Fruit fly (Drosophila melanogaster) whole organism, embryonic: ENCODE measurements around the gene Gr98c.

Experiments used
- Awh ChIP-seq: fragments of 200-800 bp; sonication (Bioruptor generic); IDR thresholded peaks from 2 replicates; pipeline ENCODE4, ENCODE4 v1.3.6; 2022; ENCODE audit warnings: missing biosample characterization, missing genetic modification characterization
- CG12071 ChIP-seq: fragments of 200-800 bp; sonication (Bioruptor generic); optimal IDR thresholded peaks from 3 replicates; lab custom pipeline; 2018; ENCODE audit warnings: missing biosample characterization, mild to moderate bottlenecking, missing genetic modification characterization
- CG12659 ChIP-seq: fragments of 200-800 bp; sonication (Bioruptor generic); optimal IDR thresholded peaks from 3 replicates; lab custom pipeline; 2017; ENCODE audit warnings: mild to moderate bottlenecking, missing biosample characterization, missing genetic modification reagents, missing genetic modification characterization
- CG13296 ChIP-seq: fragments of 200-800 bp; sonication (Bioruptor generic); optimal IDR thresholded peaks from 3 replicates; lab custom pipeline; 2018; ENCODE audit warnings: missing biosample characterization, mild to moderate bottlenecking, missing genetic modification characterization
- CG15269 ChIP-seq: fragments of 200-800 bp; sonication (Bioruptor generic); optimal IDR thresholded peaks from 2 replicates; lab custom pipeline; 2018; ENCODE audit warnings: missing biosample characterization, mild to moderate bottlenecking, missing genetic modification characterization, moderate library complexity
- CG15479 ChIP-seq: fragments of 200-800 bp; sonication (Bioruptor generic); optimal IDR thresholded peaks from 3 replicates; lab custom pipeline; 2019; ENCODE audit warnings: missing biosample characterization, mild to moderate bottlenecking, missing genetic modification characterization, moderate library complexity
- CG15514 ChIP-seq: fragments of 200-800 bp; sonication (Bioruptor generic); optimal IDR thresholded peaks from 3 replicates; lab custom pipeline; 2017; ENCODE audit warnings: missing biosample characterization, missing genetic modification characterization, mild to moderate bottlenecking, moderate library complexity, missing genetic modification reagents
- CG17361 ChIP-seq: fragments of 200-800 bp; sonication (Bioruptor generic); IDR thresholded peaks from 3 replicates; pipeline ENCODE4 v1.3.6; 2022; ENCODE audit warnings: missing biosample characterization, missing genetic modification characterization
- CG17612 ChIP-seq: fragments of 200-800 bp; sonication (Bioruptor generic); IDR thresholded peaks from 2 replicates; pipeline ENCODE4 v1.3.6; 2022; ENCODE audit warnings: missing biosample characterization, missing genetic modification characterization
- CG1832 ChIP-seq: fragments of 200-800 bp; sonication (Bioruptor generic); optimal IDR thresholded peaks from 2 replicates; lab custom pipeline; 2017; ENCODE audit warnings: missing biosample characterization, mild to moderate bottlenecking, missing genetic modification characterization, inconsistent platforms
- CG18599 ChIP-seq: fragments of 200-800 bp; sonication (Bioruptor generic); optimal IDR thresholded peaks from 3 replicates; lab custom pipeline; 2017; ENCODE audit warnings: missing biosample characterization, missing genetic modification characterization, mild to moderate bottlenecking, moderate library complexity, missing genetic modification reagents
- CG2120 ChIP-seq: fragments of 200-800 bp; sonication (Bioruptor generic); optimal IDR thresholded peaks from 3 replicates; lab custom pipeline; 2016; ENCODE audit warnings: missing biosample characterization, missing genetic modification characterization
- CG2712 ChIP-seq: fragments of 200-800 bp; optimal IDR thresholded peaks from 3 replicates; lab custom pipeline; 2019; ENCODE audit warnings: missing biosample characterization, mild to moderate bottlenecking, missing genetic modification characterization, moderate library complexity
- CG33557 ChIP-seq: fragments of 200-800 bp; sonication (Bioruptor generic); optimal IDR thresholded peaks from 2 replicates; lab custom pipeline; 2019; ENCODE audit warnings: missing biosample characterization, mild to moderate bottlenecking, missing genetic modification characterization, moderate library complexity
- CG4424 ChIP-seq: fragments of 200-800 bp; sonication (Bioruptor generic); optimal IDR thresholded peaks from 3 replicates; lab custom pipeline; 2016; ENCODE audit warnings: missing biosample characterization, missing genetic modification characterization
- CG6765 ChIP-seq: fragments of 200-800 bp; sonication (Bioruptor generic); optimal IDR thresholded peaks from 3 replicates; lab custom pipeline; 2017; ENCODE audit warnings: missing biosample characterization, mild to moderate bottlenecking, missing genetic modification characterization
- CG7271 ChIP-seq: fragments of 200-800 bp; sonication (Bioruptor generic); optimal IDR thresholded peaks from 2 replicates; lab custom pipeline; 2018; ENCODE audit warnings: missing biosample characterization, mild to moderate bottlenecking, missing genetic modification characterization, moderate library complexity
- CG7963 ChIP-seq: fragments of 200-800 bp; sonication (Bioruptor generic); IDR thresholded peaks from 3 replicates; pipeline ENCODE4 v1.3.6; 2022; ENCODE audit warnings: missing biosample characterization, missing genetic modification characterization; ENCODE audit not compliant: partially characterized antibody
- CG8359 ChIP-seq: fragments of 200-800 bp; sonication (Bioruptor generic); optimal IDR thresholded peaks from 2 replicates; lab custom pipeline; 2017; ENCODE audit warnings: missing biosample characterization, mild to moderate bottlenecking, missing genetic modification characterization, borderline replicate concordance
- CG9876 ChIP-seq: fragments of 200-800 bp; sonication (Bioruptor generic); optimal IDR thresholded peaks from 2 replicates; lab custom pipeline; 2016; ENCODE audit warnings: missing biosample characterization, missing genetic modification characterization
- CrebB ChIP-seq: fragments of 200-800 bp; sonication (Bioruptor generic); optimal IDR thresholded peaks from 3 replicates; lab custom pipeline; 2018; ENCODE audit warnings: missing biosample characterization, mild to moderate bottlenecking, missing genetic modification characterization
- D ChIP-seq, 2 experiments: fragments of 200-800 bp in 1 of 2; fragments of >200 bp in 1 of 2; sonication (Bioruptor generic) in 1 of 2; optimal IDR thresholded peaks; 2 replicates in 1 of 2; 3 replicates in 1 of 2; lab custom pipeline; 2017; ENCODE audit warnings: mild to moderate bottlenecking in 1 of 2, missing biosample characterization in 1 of 2, missing genetic modification characterization in 1 of 2, missing genetic modification reagents in 1 of 2
- ERR ChIP-seq: fragments of 200-800 bp; sonication (Bioruptor generic); optimal IDR thresholded peaks from 2 replicates; lab custom pipeline; 2016; ENCODE audit warnings: missing biosample characterization, missing genetic modification characterization
- Ets97D ChIP-seq: fragments of 200-800 bp; sonication (Bioruptor generic); optimal IDR thresholded peaks from 3 replicates; lab custom pipeline; 2016; ENCODE audit warnings: missing biosample characterization, missing genetic modification characterization
- HLH3B ChIP-seq: fragments of 200-800 bp; sonication (Bioruptor generic); IDR thresholded peaks from 2 replicates; pipeline ENCODE4 v1.3.6; 2022; ENCODE audit warnings: missing biosample characterization, missing genetic modification characterization
- Hey ChIP-seq: fragments of 200-800 bp; sonication (Bioruptor generic); optimal IDR thresholded peaks from 3 replicates; lab custom pipeline; 2018; ENCODE audit warnings: missing biosample characterization, mild to moderate bottlenecking, missing genetic modification characterization
- Hmx ChIP-seq: fragments of 200-800 bp; sonication (Bioruptor generic); optimal IDR thresholded peaks from 2 replicates; lab custom pipeline; 2016; ENCODE audit warnings: missing biosample characterization, missing genetic modification characterization
- Hr3 ChIP-seq: fragments of 200-800 bp; sonication (Bioruptor generic); optimal IDR thresholded peaks from 3 replicates; lab custom pipeline; 2016; ENCODE audit warnings: missing biosample characterization, missing genetic modification characterization
- Mrtf ChIP-seq: fragments of 200-800 bp; sonication (Bioruptor generic); IDR thresholded peaks from 3 replicates; pipeline ENCODE4 v1.3.6; 2022; ENCODE audit warnings: missing biosample characterization, missing genetic modification characterization
- NC2β ChIP-seq: fragments of 200-800 bp; sonication (Bioruptor generic); optimal IDR thresholded peaks from 2 replicates; lab custom pipeline; 2016; ENCODE audit warnings: missing biosample characterization, missing genetic modification characterization
- Nf-YC ChIP-seq: fragments of 200-800 bp; optimal IDR thresholded peaks from 3 replicates; lab custom pipeline; 2019; ENCODE audit warnings: missing biosample characterization, mild to moderate bottlenecking, missing genetic modification characterization, moderate library complexity
- Spps ChIP-seq: fragments of 200-800 bp; sonication (Bioruptor generic); optimal IDR thresholded peaks from 2 replicates; lab custom pipeline; 2018; ENCODE audit warnings: missing biosample characterization, mild to moderate bottlenecking, missing genetic modification characterization
- chif ChIP-seq, 2 experiments: fragments of 200-800 bp; sonication (Bioruptor generic); optimal IDR thresholded peaks; 3 replicates each; lab custom pipeline; 2016; ENCODE audit warnings: missing biosample characterization in 2 of 2, missing genetic modification characterization in 2 of 2
- chn ChIP-seq: fragments of 200-800 bp; sonication (Bioruptor generic); optimal IDR thresholded peaks from 2 replicates; lab custom pipeline; 2016; ENCODE audit warnings: missing biosample characterization, missing genetic modification characterization
- dati ChIP-seq: fragments of 200-800 bp; sonication (Bioruptor generic); IDR thresholded peaks from 2 replicates; pipeline ENCODE4 v1.3.6; 2022; ENCODE audit warnings: missing biosample characterization, missing genetic modification characterization
- emc ChIP-seq: fragments of 200-800 bp; sonication (Bioruptor generic); optimal IDR thresholded peaks from 2 replicates; lab custom pipeline; 2016; ENCODE audit warnings: missing biosample characterization, missing genetic modification characterization
- gem ChIP-seq: fragments of 200-800 bp; sonication (Bioruptor generic); optimal IDR thresholded peaks from 2 replicates; lab custom pipeline; 2019; ENCODE audit warnings: missing biosample characterization, mild to moderate bottlenecking, missing genetic modification characterization, moderate library complexity
- gt ChIP-seq: fragments of 200-800 bp; sonication (Bioruptor generic); IDR thresholded peaks from 2 replicates; pipeline ENCODE4 v1.3.6; 2022; ENCODE audit warnings: missing biosample characterization, missing genetic modification characterization
- hbn ChIP-seq: fragments of 200-800 bp; sonication (Bioruptor generic); IDR thresholded peaks from 2 replicates; pipeline ENCODE4 v1.3.6; 2022; ENCODE audit warnings: missing biosample characterization, missing genetic modification characterization; ENCODE audit not compliant: partially characterized antibody
- her ChIP-seq: fragments of 200-800 bp; sonication (Bioruptor generic); optimal IDR thresholded peaks from 2 replicates; lab custom pipeline; 2016; ENCODE audit warnings: missing biosample characterization, missing genetic modification characterization
- jumu ChIP-seq: fragments of 200-800 bp; sonication (Bioruptor generic); optimal IDR thresholded peaks from 3 replicates; lab custom pipeline; 2016; ENCODE audit warnings: missing biosample characterization, missing genetic modification characterization
- kay ChIP-seq: fragments of 200-800 bp; sonication (Bioruptor generic); optimal IDR thresholded peaks from 2 replicates; lab custom pipeline; 2016; ENCODE audit warnings: missing biosample characterization, missing genetic modification characterization
- lbe ChIP-seq: fragments of 200-800 bp; sonication (Bioruptor generic); optimal IDR thresholded peaks from 2 replicates; lab custom pipeline; 2016; ENCODE audit warnings: missing biosample characterization, mild to moderate bottlenecking, missing genetic modification characterization
- org-1 ChIP-seq: fragments of 200-800 bp; sonication (Bioruptor generic); optimal IDR thresholded peaks from 2 replicates; lab custom pipeline; 2017; ENCODE audit warnings: missing biosample characterization, missing genetic modification characterization
- schlank ChIP-seq: fragments of 200-800 bp; sonication (Bioruptor generic); optimal IDR thresholded peaks from 2 replicates; lab custom pipeline; 2018; ENCODE audit warnings: missing biosample characterization, mild to moderate bottlenecking, missing genetic modification characterization
- slbo ChIP-seq: fragments of 200-800 bp; sonication (Bioruptor generic); IDR thresholded peaks from 2 replicates; pipeline ENCODE4 v1.3.6; 2022; ENCODE audit warnings: missing biosample characterization, missing genetic modification characterization
- sqz ChIP-seq: fragments of 200-800 bp; sonication (Bioruptor generic); optimal IDR thresholded peaks from 3 replicates; lab custom pipeline; 2018; ENCODE audit warnings: missing biosample characterization, mild to moderate bottlenecking, missing genetic modification characterization
- tap ChIP-seq: fragments of 200-800 bp; optimal IDR thresholded peaks from 3 replicates; lab custom pipeline; 2019; ENCODE audit warnings: missing biosample characterization, mild to moderate bottlenecking, missing genetic modification characterization, moderate library complexity
- tna ChIP-seq: fragments of 200-800 bp; sonication (Bioruptor generic); IDR thresholded peaks from 2 replicates; pipeline ENCODE4 v1.3.6; 2022; ENCODE audit warnings: missing biosample characterization, missing genetic modification characterization; ENCODE audit not compliant: partially characterized antibody

The Gr98c gene

DNA sequence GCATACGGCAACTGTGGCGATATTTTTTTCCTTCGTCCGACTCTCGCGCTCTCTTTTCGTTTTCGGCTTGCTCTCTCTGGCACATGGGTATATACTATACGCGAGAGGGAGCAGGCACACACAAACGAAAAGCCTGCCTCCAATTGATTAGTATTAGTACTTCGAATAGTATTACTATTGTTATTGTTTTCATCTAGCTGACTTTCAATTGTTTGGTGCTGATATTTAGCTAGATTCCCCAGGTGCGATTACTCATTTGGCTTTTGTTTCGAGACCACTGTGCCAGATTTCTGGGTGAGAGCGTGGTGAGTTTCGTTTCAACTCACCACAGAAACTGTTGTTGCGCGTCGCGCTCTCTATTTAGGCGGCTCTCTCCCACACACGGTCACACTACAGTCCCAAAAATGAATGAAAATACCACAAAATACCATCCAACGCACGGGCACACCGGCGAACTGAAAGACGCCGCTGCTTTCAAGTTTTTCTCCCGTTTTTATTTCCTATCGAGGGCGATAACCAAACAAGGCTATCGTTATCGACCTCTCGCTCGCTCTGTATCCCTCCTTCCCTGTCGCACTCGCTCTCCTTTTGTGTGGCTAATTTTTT lies 37.1 kb downstream of the Gr98c start (continued):
- TF ChIP-seq CG2120 (peak; percentile 74), CG18599 (GFP tag; lab: Kevin White, UChicago) (peak; percentile 89), Hey (tag; lab: Kevin White, UChicago) (peak; percentile 3), Spps (tag; lab: Kevin White, UChicago) (peak; percentile 25), CG13296 (GFP tag; lab: Kevin White, UChicago) (peak; percentile 84), slbo (no peak), CG1832 (GFP tag; lab: Kevin White, UChicago) (peak; percentile 79), sqz (peak; percentile 60), hbn (GFP tag; lab: Robert Waterston, UW) (no peak), chn (peak; percentile 54), schlank (tag; lab: Kevin White, UChicago) (peak; percentile 39), NC2β (peak; percentile 42), CrebB (tag; lab: Kevin White, UChicago) (peak; percentile 85), gem (tag; lab: Kevin White, UChicago) (peak; percentile 62), CG7271 (tag; lab: Kevin White, UChicago) (peak; percentile 41), kay (GFP tag; lab: Kevin White, UChicago) (peak; percentile 52), D (optimal IDR thresholded peaks at IDR 0.05; lab: Kevin White, UChicago) (peak; percentile 84), D (GFP tag; optimal IDR thresholded peaks at IDR 0.05; lab: Kevin White, UChicago) (peak; percentile 33), Awh (GFP tag; lab: Robert Waterston, UW) (no peak), dati (GFP tag; lab: Robert Waterston, UW) (no peak), CG33557 (GFP tag; lab: Kevin White, UChicago) (peak; percentile 39), CG7963 (GFP tag; lab: Robert Waterston, UW) (no peak), CG12071 (GFP tag; lab: Kevin White, UChicago) (peak; percentile 87), CG17612 (GFP tag; lab: Robert Waterston, UW) (no peak), CG12659 (GFP tag; lab: Kevin White, UChicago) (peak; percentile 79), CG15479 (peak; percentile 33), Nf-YC (peak; percentile 70), CG4424 (GFP tag; lab: Kevin White, UChicago) (peak; percentile 11), CG9876 (GFP tag; lab: Kevin White, UChicago) (peak; percentile 19), CG6765 (peak; percentile 67), ERR (peak; percentile 9), CG15269 (peak; percentile 72), her (GFP tag; lab: Kevin White, UChicago) (peak; percentile 42), Mrtf (GFP tag; lab: Robert Waterston, UW) (no peak), CG15514 (GFP tag; lab: Kevin White, UChicago) (peak; percentile 77), gt (GFP tag; lab: Robert Waterston, UW) (no peak), tna (no peak), Ets97D (peak; percentile 89), Hmx (GFP tag; lab: Kevin White, UChicago) (no peak), Hr3 (GFP tag; lab: Kevin White, UChicago) (no peak), tap (tag; lab: Kevin White, UChicago) (peak; percentile 78), CG2712 (tag; lab: Kevin White, UChicago) (peak; percentile 73), lbe (GFP tag; lab: Kevin White, UChicago) (peak; percentile 79), HLH3B (no peak), jumu (GFP tag; lab: Kevin White, UChicago) (peak; percentile 52), chif (GFP tag; optimal IDR thresholded peaks at IDR 0.05; lab: Kevin White, UChicago) (peak in 1 of 2 experiments; percentile 14), CG8359 (GFP tag; lab: Kevin White, UChicago) (peak; percentile 8), emc (GFP tag; lab: Kevin White, UChicago) (peak; percentile 16), CG17361 (no peak), org-1 (GFP tag; lab: Kevin White, UChicago) (peak; percentile 50)
